Fruit fly (Drosophila melanogaster) whole organism, embryonic: ENCODE measurements around the gene CG31109.

ENCODE experiments used
- Ada2b ChIP-seq: fragments of 200-800 bp; sonication (Bioruptor generic); IDR thresholded peaks from 2 replicates; pipeline ENCODE4 v1.3.6; 2022; ENCODE audit warnings: missing biosample characterization, missing genetic modification characterization
- Atf3 ChIP-seq: fragments of 200-800 bp; sonication (Bioruptor generic); optimal IDR thresholded peaks from 3 replicates; lab custom pipeline; 2016; ENCODE audit warnings: missing biosample characterization, missing genetic modification characterization
- Bgb ChIP-seq: fragments of 200-800 bp; sonication (Bioruptor generic); IDR thresholded peaks from 2 replicates; pipeline ENCODE4 v1.3.6; 2022; ENCODE audit warnings: missing biosample characterization, missing genetic modification characterization; ENCODE audit not compliant: partially characterized antibody
- CG10321 ChIP-seq: fragments of 200-800 bp; sonication (Bioruptor generic); IDR thresholded peaks from 2 replicates; pipeline ENCODE4 v1.3.6; 2022; ENCODE audit warnings: missing biosample characterization, missing genetic modification characterization
- CG10462 ChIP-seq: fragments of 200-800 bp; sonication (Bioruptor generic); optimal IDR thresholded peaks from 2 replicates; lab custom pipeline; 2016; ENCODE audit warnings: missing biosample characterization, missing genetic modification characterization
- CG11695 ChIP-seq: fragments of 200-800 bp; sonication (Bioruptor generic); IDR thresholded peaks from 3 replicates; pipeline ENCODE4 v1.3.6; 2022; ENCODE audit warnings: missing biosample characterization, missing genetic modification characterization
- CG12104 ChIP-seq: fragments of 200-800 bp; sonication (Bioruptor generic); optimal IDR thresholded peaks from 3 replicates; lab custom pipeline; 2016; ENCODE audit warnings: missing biosample characterization, missing genetic modification characterization
- CG13287 ChIP-seq: fragments of 200-800 bp; sonication (Bioruptor generic); IDR thresholded peaks from 2 replicates; pipeline ENCODE4 v1.3.6; 2022; ENCODE audit warnings: missing biosample characterization, missing genetic modification characterization; ENCODE audit not compliant: partially characterized antibody
- CG13296 ChIP-seq: fragments of 200-800 bp; sonication (Bioruptor generic); optimal IDR thresholded peaks from 3 replicates; lab custom pipeline; 2018; ENCODE audit warnings: missing biosample characterization, mild to moderate bottlenecking, missing genetic modification characterization
- CG13624 ChIP-seq: fragments of 200-800 bp; sonication (Bioruptor generic); optimal IDR thresholded peaks from 2 replicates; lab custom pipeline; 2016; ENCODE audit warnings: missing biosample characterization, missing genetic modification characterization
- CG14050 ChIP-seq: fragments of 200-800 bp; sonication (Bioruptor generic); IDR thresholded peaks from 3 replicates; pipeline ENCODE4 v1.3.6; 2022; ENCODE audit warnings: missing biosample characterization, missing genetic modification characterization
- CG14441 ChIP-seq: fragments of 200-800 bp; sonication (Bioruptor generic); IDR thresholded peaks from 2 replicates; pipeline ENCODE4 v1.3.6; 2022; ENCODE audit warnings: missing biosample characterization, missing genetic modification characterization
- CG1529 ChIP-seq: fragments of 200-800 bp; sonication (Bioruptor generic); optimal IDR thresholded peaks from 3 replicates; lab custom pipeline; 2018; ENCODE audit warnings: missing biosample characterization, missing genetic modification characterization
- CG1603 ChIP-seq: fragments of 200-800 bp; sonication (Bioruptor generic); optimal IDR thresholded peaks from 2 replicates; lab custom pipeline; 2019; ENCODE audit warnings: missing biosample characterization, mild to moderate bottlenecking, missing genetic modification characterization, moderate library complexity
- CG17612 ChIP-seq: fragments of 200-800 bp; sonication (Bioruptor generic); IDR thresholded peaks from 2 replicates; pipeline ENCODE4 v1.3.6; 2022; ENCODE audit warnings: missing biosample characterization, missing genetic modification characterization
- CG1832 ChIP-seq: fragments of 200-800 bp; sonication (Bioruptor generic); optimal IDR thresholded peaks from 2 replicates; lab custom pipeline; 2017; ENCODE audit warnings: missing biosample characterization, mild to moderate bottlenecking, missing genetic modification characterization, inconsistent platforms
- CG32767 ChIP-seq: fragments of 200-800 bp; sonication (Bioruptor generic); IDR thresholded peaks from 2 replicates; pipeline ENCODE4 v1.3.6; 2022; ENCODE audit warnings: missing biosample characterization, missing genetic modification characterization
- CG4282 ChIP-seq: fragments of 200-800 bp; sonication (Bioruptor generic); optimal IDR thresholded peaks from 2 replicates; lab custom pipeline; 2016; ENCODE audit warnings: missing biosample characterization, missing genetic modification characterization
- CG4424 ChIP-seq: fragments of 200-800 bp; sonication (Bioruptor generic); optimal IDR thresholded peaks from 3 replicates; lab custom pipeline; 2016; ENCODE audit warnings: missing biosample characterization, missing genetic modification characterization
- CG4617 ChIP-seq: fragments of 200-800 bp; sonication (Bioruptor generic); optimal IDR thresholded peaks from 3 replicates; lab custom pipeline; 2016; ENCODE audit warnings: missing biosample characterization, missing genetic modification characterization, borderline replicate concordance
- CG6175 ChIP-seq: fragments of 200-800 bp; sonication (Bioruptor generic); IDR thresholded peaks from 3 replicates; pipeline ENCODE4 v1.3.6; 2022; ENCODE audit warnings: missing biosample characterization, missing genetic modification characterization
- CG9876 ChIP-seq: fragments of 200-800 bp; sonication (Bioruptor generic); optimal IDR thresholded peaks from 2 replicates; lab custom pipeline; 2016; ENCODE audit warnings: missing biosample characterization, missing genetic modification characterization
- Dll ChIP-seq: fragments of 200-800 bp; sonication (Bioruptor generic); IDR thresholded peaks from 4 replicates; pipeline ENCODE4 v1.3.6; 2022; ENCODE audit warnings: missing biosample characterization, missing genetic modification characterization; ENCODE audit not compliant: partially characterized antibody
- Dref ChIP-seq: fragments of 200-800 bp; sonication (Bioruptor generic); IDR thresholded peaks from 2 replicates; pipeline ENCODE4 v1.3.6; 2022; ENCODE audit warnings: missing biosample characterization, missing genetic modification characterization
- Ets65A ChIP-seq: fragments of 200-800 bp; sonication (Bioruptor generic); peaks from one replicate; lab custom pipeline; 2016; ENCODE audit warnings: missing biosample characterization, missing genetic modification characterization
- HLH3B ChIP-seq: fragments of 200-800 bp; sonication (Bioruptor generic); IDR thresholded peaks from 2 replicates; pipeline ENCODE4 v1.3.6; 2022; ENCODE audit warnings: missing biosample characterization, missing genetic modification characterization
- Hmr ChIP-seq: fragments of 200-800 bp; sonication (Bioruptor generic); optimal IDR thresholded peaks from 3 replicates; lab custom pipeline; 2017; ENCODE audit warnings: mild to moderate bottlenecking, missing biosample characterization, missing genetic modification reagents, missing genetic modification characterization
- Hr39 ChIP-seq: fragments of >200 bp; optimal IDR thresholded peaks from 2 replicates; lab custom pipeline; 2017
- MBD-R2 ChIP-seq: fragments of 200-800 bp; sonication (Bioruptor generic); IDR thresholded peaks from 2 replicates; pipeline ENCODE4 v1.3.6; 2022; ENCODE audit warnings: missing biosample characterization, missing genetic modification characterization
- Nf-YA ChIP-seq: fragments of 200-800 bp; sonication (Bioruptor generic); IDR thresholded peaks from 2 replicates; pipeline ENCODE4 v1.3.6; 2022; ENCODE audit warnings: missing biosample characterization, missing genetic modification characterization
- Opbp ChIP-seq: fragments of 200-800 bp; sonication (Bioruptor generic); IDR thresholded peaks from 3 replicates; pipeline ENCODE4 v1.3.6; 2022; ENCODE audit warnings: missing biosample characterization, missing genetic modification characterization; ENCODE audit not compliant: partially characterized antibody
- Sox102F ChIP-seq: fragments of 200-800 bp; sonication (Bioruptor generic); optimal IDR thresholded peaks from 2 replicates; lab custom pipeline; 2018; ENCODE audit warnings: missing biosample characterization, mild to moderate bottlenecking, missing genetic modification characterization, moderate library complexity
- Xrp1 ChIP-seq: fragments of 200-800 bp; sonication (Bioruptor generic); IDR thresholded peaks from 2 replicates; pipeline ENCODE4 v1.3.6; 2022; ENCODE audit warnings: missing biosample characterization, missing genetic modification characterization
- abd-A ChIP-seq: fragments of 200-800 bp; sonication (Bioruptor generic); optimal IDR thresholded peaks from 3 replicates; lab custom pipeline; 2019; ENCODE audit warnings: missing biosample characterization, mild to moderate bottlenecking, missing genetic modification characterization, moderate library complexity
- ase ChIP-seq: fragments of 200-800 bp; sonication (Bioruptor generic); IDR thresholded peaks from 3 replicates; pipeline ENCODE4 v1.3.6; 2022; ENCODE audit warnings: missing biosample characterization, missing genetic modification characterization
- cas ChIP-seq: fragments of 200-800 bp; sonication (Bioruptor generic); IDR thresholded peaks from 2 replicates; pipeline ENCODE4 v1.3.6; 2022; ENCODE audit warnings: missing biosample characterization, missing genetic modification characterization
- chn ChIP-seq: fragments of 200-800 bp; sonication (Bioruptor generic); optimal IDR thresholded peaks from 2 replicates; lab custom pipeline; 2016; ENCODE audit warnings: missing biosample characterization, missing genetic modification characterization
- dan ChIP-seq: fragments of 200-800 bp; sonication (Bioruptor generic); IDR thresholded peaks from 2 replicates; pipeline ENCODE4 v1.3.6; 2022; ENCODE audit warnings: missing biosample characterization, missing genetic modification characterization
- fd64A ChIP-seq: fragments of 200-800 bp; sonication (Bioruptor generic); optimal IDR thresholded peaks from 3 replicates; lab custom pipeline; 2018; ENCODE audit warnings: missing biosample characterization, mild to moderate bottlenecking, missing genetic modification characterization
- jing ChIP-seq: fragments of 200-800 bp; sonication (Bioruptor generic); optimal IDR thresholded peaks from 2 replicates; lab custom pipeline; 2018; ENCODE audit warnings: missing biosample characterization, mild to moderate bottlenecking, missing genetic modification characterization
- lab ChIP-seq: fragments of 200-800 bp; sonication (Bioruptor generic); optimal IDR thresholded peaks from 3 replicates; lab custom pipeline; 2017; ENCODE audit warnings: missing biosample characterization, missing genetic modification characterization, mild to moderate bottlenecking, moderate library complexity, missing genetic modification reagents
- lmd ChIP-seq: fragments of 200-800 bp; sonication (Bioruptor generic); IDR thresholded peaks from 2 replicates; pipeline ENCODE4 v1.3.6; 2022; ENCODE audit warnings: missing biosample characterization, missing genetic modification characterization
- onecut ChIP-seq: fragments of 200-800 bp; sonication (Bioruptor generic); IDR thresholded peaks from 2 replicates; pipeline ENCODE4 v1.3.6; 2022; ENCODE audit warnings: missing biosample characterization, missing genetic modification characterization
- otp ChIP-seq: fragments of 200-800 bp; sonication (Bioruptor generic); IDR thresholded peaks from 3 replicates; pipeline ENCODE4, ENCODE4 v1.3.6; 2022; ENCODE audit warnings: missing biosample characterization, missing genetic modification characterization
- p53 ChIP-seq: fragments of 200-800 bp; sonication (Bioruptor generic); optimal IDR thresholded peaks from 2 replicates; lab custom pipeline; 2016; ENCODE audit warnings: missing biosample characterization, missing genetic modification characterization
- prd ChIP-seq, 3 experiments: fragments of >200 bp in 2 of 3; fragments of 200-800 bp in 1 of 3; sonication (Bioruptor generic) in 1 of 3; optimal IDR thresholded peaks in 2 of 3; IDR thresholded peaks in 1 of 3; 2 replicates in 2 of 3; 3 replicates in 1 of 3; pipeline versions ENCODE4 v1.3.6 to Lab custom; 2017 to 2022; ENCODE audit warnings: missing biosample characterization in 1 of 3, missing genetic modification characterization in 1 of 3
- run ChIP-seq: fragments of 200-800 bp; sonication (Bioruptor generic); optimal IDR thresholded peaks from 3 replicates; lab custom pipeline; 2018; ENCODE audit warnings: missing biosample characterization, mild to moderate bottlenecking, missing genetic modification characterization
- slbo ChIP-seq: fragments of 200-800 bp; sonication (Bioruptor generic); IDR thresholded peaks from 2 replicates; pipeline ENCODE4 v1.3.6; 2022; ENCODE audit warnings: missing biosample characterization, missing genetic modification characterization
- sob ChIP-seq: fragments of 200-800 bp; sonication (Bioruptor generic); IDR thresholded peaks from 2 replicates; pipeline ENCODE4 v1.3.6; 2022; ENCODE audit warnings: missing biosample characterization, missing genetic modification characterization
- ssp ChIP-seq: fragments of 200-800 bp; sonication (Bioruptor generic); IDR thresholded peaks from 2 replicates; pipeline ENCODE4 v1.3.6; 2022; ENCODE audit warnings: missing biosample characterization, missing genetic modification characterization
- zfh2 ChIP-seq: fragments of 200-800 bp; sonication (Bioruptor generic); optimal IDR thresholded peaks from 2 replicates; lab custom pipeline; 2016; ENCODE audit warnings: missing biosample characterization, missing genetic modification characterization

The CG31109 gene

DNA sequence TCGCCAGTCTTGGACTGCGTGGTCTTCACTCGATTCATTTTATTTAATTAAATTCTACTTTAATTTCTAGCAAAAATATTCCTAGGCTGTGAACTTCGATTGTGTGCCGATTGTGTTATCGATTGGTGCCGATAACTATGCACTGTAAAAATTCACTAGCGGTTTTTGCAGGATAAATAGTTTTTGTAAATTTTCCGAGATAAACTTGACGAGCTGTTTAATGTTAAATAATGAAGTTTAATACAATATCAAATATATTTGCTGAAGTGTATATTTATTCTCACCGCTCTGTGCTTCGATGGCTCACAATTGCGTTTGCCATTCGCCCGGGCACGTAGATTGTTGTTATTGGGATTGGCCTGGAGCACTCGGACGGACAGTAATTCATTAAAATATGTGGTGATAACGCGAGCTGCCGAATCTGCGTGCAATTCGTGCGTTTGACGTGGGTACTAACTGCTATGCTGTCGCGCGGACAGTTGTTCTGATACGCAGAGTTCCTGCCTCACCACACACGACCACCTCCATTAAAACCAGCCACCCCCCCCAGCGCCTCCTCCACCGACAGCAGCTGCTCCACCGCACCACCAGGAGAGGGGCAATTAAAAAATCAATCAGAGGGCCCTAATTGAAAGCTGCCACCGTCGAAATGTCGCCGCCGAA lies 29.4 kb downstream of the CG31109 start, which contains the start of the genes EMC6 and Hr96 (continued):
- TF ChIP-seq otp (GFP tag; lab: Robert Waterston, UW) (peak; percentile 92), CG6175 (GFP tag; lab: Robert Waterston, UW) (peak; percentile 87), CG1832 (no peak), CG17612 (GFP tag; lab: Robert Waterston, UW) (peak; percentile 81), ssp (GFP tag; lab: Robert Waterston, UW) (peak; percentile 75), prd (optimal IDR thresholded peaks at IDR 0.05; lab: Kevin White, UChicago) (no peak), prd (GFP tag; IDR thresholded peaks at IDR 0.05; lab: Robert Waterston, UW) (peak; percentile 96), dan (GFP tag; lab: Robert Waterston, UW) (peak; percentile 65), jing (GFP tag; lab: Kevin White, UChicago) (peak; percentile 80), run (tag; lab: Kevin White, UChicago) (peak; percentile 76), lab (GFP tag; lab: Kevin White, UChicago) (peak; percentile 96), CG14050 (GFP tag; lab: Robert Waterston, UW) (peak; percentile 91), fd64A (GFP tag; lab: Kevin White, UChicago) (peak; percentile 76), CG10321 (GFP tag; lab: Robert Waterston, UW) (peak; percentile 75), Ets65A (GFP tag; lab: Kevin White, UChicago) (peak; percentile 99), CG10462 (GFP tag; lab: Kevin White, UChicago) (peak; percentile 88), CG32767 (GFP tag; lab: Robert Waterston, UW) (peak; percentile 87), CG13296 (GFP tag; lab: Kevin White, UChicago) (peak; percentile 92), Ada2b (GFP tag; lab: Robert Waterston, UW) (peak; percentile 90), Xrp1 (GFP tag; lab: Robert Waterston, UW) (peak; percentile 96), Dref (peak; percentile 85), CG13287 (GFP tag; lab: Robert Waterston, UW) (peak; percentile 77), sob (GFP tag; lab: Robert Waterston, UW) (peak; percentile 96), Dll (GFP tag; lab: Robert Waterston, UW) (peak; percentile 78), p53 (peak; percentile 78), CG9876 (GFP tag; lab: Kevin White, UChicago) (peak; percentile 82), CG4424 (GFP tag; lab: Kevin White, UChicago) (peak; percentile 95), onecut (GFP tag; lab: Robert Waterston, UW) (peak; percentile 90), Sox102F (GFP tag; lab: Kevin White, UChicago) (peak; percentile 93), CG1529 (GFP tag; lab: Kevin White, UChicago) (peak; percentile 78), CG14441 (GFP tag; lab: Robert Waterston, UW) (peak; percentile 93), CG13624 (GFP tag; lab: Kevin White, UChicago) (peak; percentile 96), CG1603 (tag; lab: Kevin White, UChicago) (peak; percentile 97), MBD-R2 (GFP tag; lab: Robert Waterston, UW) (peak; percentile 97), CG11695 (GFP tag; lab: Robert Waterston, UW) (peak; percentile 87), chn (GFP tag; lab: Kevin White, UChicago) (peak; percentile 96), slbo (peak; percentile 97), Opbp (GFP tag; lab: Robert Waterston, UW) (peak; percentile 65; the same call in 1 of the 3 replicates), Atf3 (GFP tag; lab: Kevin White, UChicago) (peak; percentile 91), Hr39 (lab: Kevin White, UChicago) (no peak), zfh2 (GFP tag; lab: Kevin White, UChicago) (peak; percentile 95), Bgb (peak; percentile 76), CG12104 (GFP tag; lab: Kevin White, UChicago) (peak; percentile 85), HLH3B (GFP tag; lab: Robert Waterston, UW) (peak; percentile 92), abd-A (tag; lab: Kevin White, UChicago) (no peak), lmd (GFP tag; lab: Robert Waterston, UW) (peak; percentile 92), Nf-YA (GFP tag; lab: Robert Waterston, UW) (peak; percentile 79), CG4282 (peak; percentile 87), cas (GFP tag; lab: Robert Waterston, UW) (peak; percentile 87), CG4617 (GFP tag; lab: Kevin White, UChicago) (peak; percentile 99), Hmr (peak; percentile 94), ase (peak; percentile 90)
